Fruit fly (Drosophila melanogaster): ENCODE data around the gene Gapvd1.

Gapvd1 gene

dm6 chrX:11340719-11341322, 15.6 kb downstream of the Gapvd1 start (continued):
- TF ChIP-seq CG1603 (tag; optimal IDR thresholded peaks at IDR 0.05) (peak; percentile 19), CG15696 (tag; optimal IDR thresholded peaks at IDR 0.05) (no peak), yki (optimal IDR thresholded peaks at IDR 0.05) (no peak), CG9797 (GFP tag; optimal IDR thresholded peaks at IDR 0.05) (no peak), Ravus (GFP tag; IDR thresholded peaks at IDR 0.05) (no peak), ab (GFP tag; optimal IDR thresholded peaks at IDR 0.05) (no peak), Dp (GFP tag; optimal IDR thresholded peaks at IDR 0.05) (no peak), Antp (GFP tag; optimal IDR thresholded peaks at IDR 0.05) (peak; percentile 33), bigmax (GFP tag; optimal IDR thresholded peaks at IDR 0.05) (no peak), sima (GFP tag; optimal IDR thresholded peaks at IDR 0.05) (no peak), Six4 (GFP tag; optimal IDR thresholded peaks at IDR 0.05) (peak; percentile 34), Ptx1 (GFP tag; IDR thresholded peaks at IDR 0.05) (peak; percentile 46; the same call in 1 of the 2 replicates), CG8388 (GFP tag; optimal IDR thresholded peaks at IDR 0.05) (peak; percentile 23), dmrt11E (tag; optimal IDR thresholded peaks at IDR 0.05) (peak; percentile 17), chn (GFP tag; optimal IDR thresholded peaks at IDR 0.05) (no peak), grau (tag; optimal IDR thresholded peaks at IDR 0.05) (peak; percentile 87)

- no peak for TF ChIP-seq az2 (GFP tag; optimal IDR thresholded peaks at IDR 0.05)
- no peak for TF ChIP-seq jumu (GFP tag; optimal IDR thresholded peaks at IDR 0.05)
- no peak for TF ChIP-seq CG15601 (tag; optimal IDR thresholded peaks at IDR 0.05)
- peak; percentile 27; the same call in 1 of the 3 replicates for TF ChIP-seq dysf (GFP tag; IDR thresholded peaks at IDR 0.05)
- no peak for TF ChIP-seq CG12391 (tag; optimal IDR thresholded peaks at IDR 0.05)
- no peak for TF ChIP-seq CG13287 (GFP tag; IDR thresholded peaks at IDR 0.05; ENCODE audit: partially characterized antibody)
- TF ChIP-seq Lhr (GFP tag; optimal IDR thresholded peaks at IDR 0.05) = no peak
- no peak for TF ChIP-seq CG8359 (GFP tag; optimal IDR thresholded peaks at IDR 0.05; ENCODE audit: borderline replicate concordance)
- TF ChIP-seq row (GFP tag; IDR thresholded peaks at IDR 0.05) = peak; percentile 48
- no peak for TF ChIP-seq CG8089 (GFP tag; optimal IDR thresholded peaks at IDR 0.05)
- TF ChIP-seq Hsf (GFP tag; optimal IDR thresholded peaks at IDR 0.05) = no peak
- 0 out of 2 replicates have a peak, but pooled peaks have one; percentile 14 for TF ChIP-seq Drgx (GFP tag; IDR thresholded peaks at IDR 0.05)
- TF ChIP-seq hbn (GFP tag; IDR thresholded peaks at IDR 0.05; ENCODE audit: partially characterized antibody) = no peak
- no peak for TF ChIP-seq CG12236 (GFP tag; optimal IDR thresholded peaks at IDR 0.05)
- TF ChIP-seq CG2199 (GFP tag; IDR thresholded peaks at IDR 0.05) = no peak
- TF ChIP-seq CG10462 (GFP tag; optimal IDR thresholded peaks at IDR 0.05) = no peak
- TF ChIP-seq CG32532 (GFP tag; IDR thresholded peaks at IDR 0.05) = 0 out of 2 replicates have a peak, but pooled peaks have one; percentile 5
- TF ChIP-seq sqz (GFP tag; optimal IDR thresholded peaks at IDR 0.05) = no peak
- TF ChIP-seq fd3F (GFP tag; optimal IDR thresholded peaks at IDR 0.05) = no peak
- TF ChIP-seq Spps (tag; optimal IDR thresholded peaks at IDR 0.05) = no peak
- 0 out of 3 replicates have a peak, but pooled peaks have one; percentile 13 for TF ChIP-seq tgo (GFP tag; IDR thresholded peaks at IDR 0.05)
- no peak for TF ChIP-seq Atf-2 (GFP tag; optimal IDR thresholded peaks at IDR 0.05)
- no peak for TF ChIP-seq Chrac-16 (GFP tag; optimal IDR thresholded peaks at IDR 0.05)
- no peak for TF ChIP-seq pfk (GFP tag; optimal IDR thresholded peaks at IDR 0.05)
- TF ChIP-seq crol (GFP tag; IDR thresholded peaks at IDR 0.05) = peak; percentile 77
- TF ChIP-seq CkIIα-i1 (GFP tag; IDR thresholded peaks at IDR 0.05) = no peak
- TF ChIP-seq CrebB (tag; optimal IDR thresholded peaks at IDR 0.05) = no peak
- TF ChIP-seq Jarid2 (GFP tag; optimal IDR thresholded peaks at IDR 0.05) = no peak
- no peak for TF ChIP-seq salm (tag; optimal IDR thresholded peaks at IDR 0.05)
- no peak for TF ChIP-seq eve (GFP tag; optimal IDR thresholded peaks at IDR 0.05)
- TF ChIP-seq CG13894 (tag; optimal IDR thresholded peaks at IDR 0.05) = no peak
- no peak for TF ChIP-seq CG10366 (GFP tag; IDR thresholded peaks at IDR 0.05)
- TF ChIP-seq Elba2 (GFP tag; optimal IDR thresholded peaks at IDR 0.05) = no peak
- no peak for TF ChIP-seq corto (GFP tag; optimal IDR thresholded peaks at IDR 0.05)
- TF ChIP-seq mam (GFP tag; optimal IDR thresholded peaks at IDR 0.05) = no peak
Measured at dm6 chrX:11342168-11342567, 17.0 kb downstream of the Gapvd1 start.

Data from whole organism, embryonic.